Fruit fly (Drosophila melanogaster) whole organism: ENCODE measurements around the gene CG43645.
A peak's percentile ranks its signal among the peaks of the same experiment; 100 is the strongest.

ENCODE experiments used
- CG8478 ChIP-seq: fragments of >200 bp; optimal IDR thresholded peaks from 2 replicates; lab custom pipeline; 2018; ENCODE audit warnings: inconsistent platforms
- Dll ChIP-seq: fragments of >200 bp; optimal IDR thresholded peaks from 2 replicates; lab custom pipeline; 2017
- EcR ChIP-seq, 2 experiments: fragments of >200 bp; optimal IDR thresholded peaks; 2 replicates each; lab custom pipeline; 2017; ENCODE audit warnings: missing biosample characterization in 2 of 2, missing genetic modification characterization in 2 of 2, missing genetic modification reagents in 2 of 2
- pan ChIP-seq: fragments of >200 bp; optimal IDR thresholded peaks from 2 replicates; lab custom pipeline; 2017
- psq ChIP-seq: fragments of >200 bp; optimal IDR thresholded peaks from 2 replicates; lab custom pipeline; 2017
- usp ChIP-seq: fragments of >200 bp; optimal IDR thresholded peaks from 2 replicates; lab custom pipeline; 2017; ENCODE audit warnings: missing biosample characterization, missing genetic modification characterization, mixed read lengths

CG43645 gene

dm6 chr2L:17485457-17485856, at the start of gene CG43645, which contains the start of gene CG43221:
TSS of gene CG43645 (plus strand) at chr2L:17485757.
TSS of gene CG43221 (plus strand) at chr2L:17485757.
- TF ChIP-seq pan (lab: Kevin White, UChicago) (no peak), Dll (lab: Kevin White, UChicago) (no peak), EcR (GFP tag; optimal IDR thresholded peaks at IDR 0.05; lab: Kevin White, UChicago) (no peak), usp (GFP tag; lab: Kevin White, UChicago) (no peak), psq (lab: Kevin White, UChicago) (no peak), CG8478 (lab: Kevin White, UChicago) (no peak)

- TF ChIP-seq pan (lab: Kevin White, UChicago) (no peak), EcR (GFP tag; optimal IDR thresholded peaks at IDR 0.05; lab: Kevin White, UChicago) (no peak), usp (GFP tag; lab: Kevin White, UChicago) (no peak), Dll (lab: Kevin White, UChicago) (no peak), psq (lab: Kevin White, UChicago) (no peak), CG8478 (lab: Kevin White, UChicago) (no peak)
These were observed 49.1 kb upstream of the CG43645 start, which contains the start of gene CG33928 for dm6 chr2L:17436500-17436899. TSS of gene CG33928 (minus strand) at chr2L:17436600.

- TF ChIP-seq Dll (lab: Kevin White, UChicago) (no peak), psq (lab: Kevin White, UChicago) (no peak), CG8478 (lab: Kevin White, UChicago) (no peak)
These were observed 48.0 kb upstream of the CG43645 start for dm6 chr2L:17437594-17437993.

- no peak for TF ChIP-seq psq (lab: Kevin White, UChicago)
- no peak for TF ChIP-seq CG8478 (lab: Kevin White, UChicago)
- no peak for TF ChIP-seq EcR (GFP tag; optimal IDR thresholded peaks at IDR 0.05; lab: Kevin White, UChicago)
- no peak for TF ChIP-seq usp (GFP tag; lab: Kevin White, UChicago)
- no peak for TF ChIP-seq pan (lab: Kevin White, UChicago)
- TF ChIP-seq Dll (lab: Kevin White, UChicago) = no peak
These were observed 38.5 kb upstream of the CG43645 start for dm6 chr2L:17447071-17447470.

- TF ChIP-seq Dll (lab: Kevin White, UChicago) (no peak), usp (GFP tag; lab: Kevin White, UChicago) (no peak), psq (lab: Kevin White, UChicago) (no peak), pan (lab: Kevin White, UChicago) (no peak), EcR (GFP tag; optimal IDR thresholded peaks at IDR 0.05; lab: Kevin White, UChicago) (no peak), CG8478 (lab: Kevin White, UChicago) (no peak)
These were observed 37.1 kb upstream of the CG43645 start for dm6 chr2L:17448435-17448834.

- TF ChIP-seq pan (lab: Kevin White, UChicago) (peak; percentile 67), EcR (GFP tag; optimal IDR thresholded peaks at IDR 0.05; lab: Kevin White, UChicago) (no peak)
These were observed 35.7 kb upstream of the CG43645 start, which contains the start of gene dl for dm6 chr2L:17449608-17450504. TSS of gene dl (minus strand) at chr2L:17450364.

- TF ChIP-seq Dll (lab: Kevin White, UChicago) (no peak), psq (lab: Kevin White, UChicago) (no peak), EcR (GFP tag; optimal IDR thresholded peaks at IDR 0.05; lab: Kevin White, UChicago) (no peak), CG8478 (lab: Kevin White, UChicago) (no peak), pan (lab: Kevin White, UChicago) (no peak), usp (GFP tag; lab: Kevin White, UChicago) (no peak)
These were observed 34.8 kb upstream of the CG43645 start for dm6 chr2L:17450505-17451415.

dm6 chr2L:17452084-17452483, 33.5 kb upstream of the CG43645 start:
- TF ChIP-seq CG8478 (lab: Kevin White, UChicago) (no peak), Dll (lab: Kevin White, UChicago) (no peak), usp (GFP tag; lab: Kevin White, UChicago) (no peak), pan (lab: Kevin White, UChicago) (no peak), EcR (GFP tag; optimal IDR thresholded peaks at IDR 0.05; lab: Kevin White, UChicago) (no peak), psq (lab: Kevin White, UChicago) (no peak)

- no peak for TF ChIP-seq Dll (lab: Kevin White, UChicago)
- TF ChIP-seq CG8478 (lab: Kevin White, UChicago) = no peak
- no peak for TF ChIP-seq usp (GFP tag; lab: Kevin White, UChicago)
- TF ChIP-seq EcR (GFP tag; optimal IDR thresholded peaks at IDR 0.05; lab: Kevin White, UChicago) = no peak
- no peak for TF ChIP-seq pan (lab: Kevin White, UChicago)
- TF ChIP-seq psq (lab: Kevin White, UChicago) = no peak
These were observed 32.9 kb upstream of the CG43645 start, which contains the start of gene CG5050 for dm6 chr2L:17452624-17453023. TSS of gene CG5050 (plus strand) at chr2L:17452924.

dm6 chr2L:17455823-17456222, 29.7 kb upstream of the CG43645 start, which contains the start of gene SPH93:
TSS of gene SPH93 (minus strand) at chr2L:17455923.
- TF ChIP-seq usp (GFP tag; lab: Kevin White, UChicago) = no peak
- TF ChIP-seq EcR (GFP tag; optimal IDR thresholded peaks at IDR 0.05; lab: Kevin White, UChicago) = no peak
- TF ChIP-seq Dll (lab: Kevin White, UChicago) = no peak
- no peak for TF ChIP-seq pan (lab: Kevin White, UChicago)
- no peak for TF ChIP-seq psq (lab: Kevin White, UChicago)
- TF ChIP-seq CG8478 (lab: Kevin White, UChicago) = no peak
